Worm (Caenorhabditis elegans) whole organism, young adult: ENCODE data around the gene ifas-2.

Source experiments
- B0035.1 ChIP-seq: sonication (generic microtip); optimal IDR thresholded peaks from 2 replicates; lab custom pipeline; 2016; ENCODE audit warnings: missing genetic modification characterization, mild to moderate bottlenecking, missing compliant biosample characterization, missing genotype, missing genetic modification reagents
- K12H6.12 ChIP-seq: fragments of 200-800 bp; sonication (Bioruptor generic); optimal IDR thresholded peaks from 2 replicates; lab custom pipeline; 2018; ENCODE audit warnings: mild to moderate bottlenecking, missing genetic modification characterization, missing compliant biosample characterization
- hmg-1.2 ChIP-seq: fragments of 200-800 bp; sonication (Bioruptor generic); IDR thresholded peaks from 2 replicates; pipeline ENCODE4 v1.3.6; 2022; ENCODE audit warnings: missing genetic modification reagents, missing genetic modification characterization, missing compliant biosample characterization
- lag-1 ChIP-seq: fragments of 200-800 bp; sonication (Bioruptor generic); IDR thresholded peaks from 2 replicates; pipeline ENCODE4 v1.3.6; 2022; ENCODE audit warnings: missing genetic modification reagents, missing genetic modification characterization, missing compliant biosample characterization
- lsy-27 ChIP-seq: sonication (generic microtip); optimal IDR thresholded peaks from 2 replicates; lab custom pipeline; 2017; ENCODE audit warnings: missing genetic modification characterization, mild to moderate bottlenecking, missing compliant biosample characterization, antibody characterized with exemption, missing genotype, borderline replicate concordance; ENCODE audit not compliant: insufficient read depth
- pbrm-1 ChIP-seq: fragments of 200-800 bp; sonication (Bioruptor generic); IDR thresholded peaks from 2 replicates; pipeline ENCODE4 v1.3.6; 2022; ENCODE audit warnings: missing genetic modification reagents, missing genetic modification characterization, missing compliant biosample characterization
- snpc-4 ChIP-seq, 5 experiments: fragments of 150-350 bp in 1 of 5; sonication (generic microtip) in 4 of 5; optimal IDR thresholded peaks; 2 replicates each; lab custom pipeline; 2014 to 2018; ENCODE audit warnings: missing genetic modification characterization in 5 of 5, missing biosample characterization in 3 of 5, antibody characterized with exemption in 2 of 5, mild to moderate bottlenecking in 2 of 5, missing compliant biosample characterization in 2 of 5, missing genotype in 2 of 5, moderate library complexity in 2 of 5, missing genetic modification reagents in 1 of 5
- tlf-1 ChIP-seq: fragments of 200-800 bp; sonication (Bioruptor generic); optimal IDR thresholded peaks from 2 replicates; lab custom pipeline; 2018; ENCODE audit warnings: mild to moderate bottlenecking, missing genetic modification characterization, missing compliant biosample characterization
- ztf-26 ChIP-seq: sonication (generic microtip); optimal IDR thresholded peaks from 2 replicates; lab custom pipeline; 2017; ENCODE audit warnings: missing genetic modification characterization, missing compliant biosample characterization

DNA sequence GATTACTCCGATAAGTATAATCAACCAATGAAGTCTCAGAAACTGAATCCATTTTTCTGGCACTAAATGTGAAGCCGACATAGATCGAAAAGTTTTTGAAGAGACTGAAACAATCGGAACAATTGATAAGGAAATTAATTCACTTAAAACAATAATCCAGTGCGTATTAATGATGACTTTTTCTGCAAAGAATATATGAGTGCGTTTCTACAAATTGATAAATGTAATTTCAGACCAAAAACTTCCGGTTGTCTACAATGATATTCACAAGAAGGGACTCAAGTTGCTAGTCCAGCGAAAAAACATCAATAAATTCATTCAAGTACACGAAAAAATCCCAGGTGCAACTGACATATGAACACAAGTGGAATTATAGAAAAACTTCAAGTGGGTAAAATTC, 18.9 kb downstream of the ifas-2 start, which contains the start of gene clec-33:
- no peak for TF ChIP-seq lag-1 (GFP tag; lab: Robert Waterston, UW)
- no peak for TF ChIP-seq hmg-1.2
- TF ChIP-seq tlf-1 (GFP tag; lab: Kevin White, UChicago): no peak
- no peak for TF ChIP-seq lsy-27 (tag; lab: Kevin White, UChicago)
- no peak for TF ChIP-seq B0035.1 (tag; lab: Kevin White, UChicago)
- TF ChIP-seq pbrm-1: no peak
- TF ChIP-seq K12H6.12 (tag; lab: Kevin White, UChicago): no peak
- no peak for TF ChIP-seq snpc-4 (GFP tag; optimal IDR thresholded peaks at IDR 0.05; lab: Kevin White, UChicago)
- no peak for TF ChIP-seq snpc-4 (tag; optimal IDR thresholded peaks at IDR 0.05; lab: Kevin White, UChicago)
- TF ChIP-seq ztf-26 (tag; lab: Kevin White, UChicago): no peak
